Fruit fly (Drosophila melanogaster) whole organism, wandering third instar larva: ENCODE results near the gene Neu2.

ENCODE experiments used
- Abd-B ChIP-seq: fragments of >200 bp; optimal IDR thresholded peaks from 2 replicates; lab custom pipeline; 2017; ENCODE audit warnings: missing biosample characterization, missing genetic modification characterization
- CG32264 ChIP-seq: fragments of 200-800 bp; sonication (Bioruptor generic); optimal IDR thresholded peaks from 2 replicates; lab custom pipeline; 2016; ENCODE audit warnings: missing biosample characterization, missing genetic modification characterization
- Dfd ChIP-seq: fragments of >200 bp; optimal IDR thresholded peaks from 2 replicates; lab custom pipeline; 2017; ENCODE audit warnings: missing biosample characterization, missing genetic modification characterization
- Dif ChIP-seq: fragments of 200-275, 200-300 bp; sonication (Bioruptor generic); optimal IDR thresholded peaks from 2 replicates; lab custom pipeline; 2018; ENCODE audit warnings: missing biosample characterization, missing genetic modification characterization; ENCODE audit not compliant: partially characterized antibody
- HLH106 ChIP-seq: fragments of 200-800 bp; optimal IDR thresholded peaks from 3 replicates; lab custom pipeline; 2019; ENCODE audit warnings: missing biosample characterization, mild to moderate bottlenecking, missing genetic modification characterization, moderate library complexity
- Hnf4 ChIP-seq: fragments of 200-800 bp; sonication (Bioruptor generic); optimal IDR thresholded peaks from 2 replicates; lab custom pipeline; 2016; ENCODE audit warnings: missing biosample characterization, mild to moderate bottlenecking, missing genetic modification characterization
- Hr78 ChIP-seq: fragments of >200 bp; optimal IDR thresholded peaks from 2 replicates; lab custom pipeline; 2017; ENCODE audit warnings: missing biosample characterization, missing genetic modification characterization
- Hr83 ChIP-seq: fragments of 200-300 bp; sonication (Bioruptor generic); optimal IDR thresholded peaks from 2 replicates; lab custom pipeline; 2016; ENCODE audit warnings: missing biosample characterization, mild to moderate bottlenecking, missing genetic modification characterization, moderate library complexity; ENCODE audit not compliant: poor library complexity, severe bottlenecking
- Jra ChIP-seq: sonication (Bioruptor generic); optimal IDR thresholded peaks from 2 replicates; lab custom pipeline; 2016; ENCODE audit warnings: missing biosample characterization, missing genetic modification characterization
- Mio ChIP-seq: sonication (Bioruptor generic); optimal IDR thresholded peaks from 2 replicates; lab custom pipeline; 2016; ENCODE audit warnings: missing biosample characterization, missing genetic modification characterization
- Myc ChIP-seq: fragments of >200 bp; optimal IDR thresholded peaks from 2 replicates; lab custom pipeline; 2017
- OdsH ChIP-seq: fragments of 200-800 bp; sonication (Bioruptor generic); optimal IDR thresholded peaks from 2 replicates; lab custom pipeline; 2016; ENCODE audit warnings: missing biosample characterization, mild to moderate bottlenecking, missing genetic modification characterization
- Rel ChIP-seq, 2 experiments: fragments of 200-800 bp; sonication (Bioruptor generic) in 1 of 2; optimal IDR thresholded peaks; 2 replicates in 1 of 2; 3 replicates in 1 of 2; lab custom pipeline; 2016 to 2019; ENCODE audit warnings: mild to moderate bottlenecking in 2 of 2, missing biosample characterization in 2 of 2, missing genetic modification characterization in 2 of 2, moderate library complexity in 1 of 2
- Sp1 ChIP-seq: fragments of 200-800 bp; sonication (Bioruptor generic); optimal IDR thresholded peaks from 3 replicates; lab custom pipeline; 2019; ENCODE audit warnings: missing biosample characterization, mild to moderate bottlenecking, missing genetic modification characterization, moderate library complexity
- Vsx2 ChIP-seq: fragments of 200-300, 225-300 bp; sonication (Bioruptor generic); optimal IDR thresholded peaks from 2 replicates; lab custom pipeline; 2018; ENCODE audit warnings: missing biosample characterization, missing genetic modification characterization; ENCODE audit not compliant: partially characterized antibody
- br ChIP-seq: fragments of 200-800 bp; sonication (Bioruptor generic); optimal IDR thresholded peaks from 2 replicates; lab custom pipeline; 2016; ENCODE audit warnings: missing biosample characterization, missing genetic modification characterization
- brk ChIP-seq: fragments of 200-800 bp; sonication (Bioruptor generic); optimal IDR thresholded peaks from 2 replicates; lab custom pipeline; 2016; ENCODE audit warnings: missing biosample characterization, mild to moderate bottlenecking, missing genetic modification characterization
- dmrt93B ChIP-seq: fragments of 200-800 bp; sonication (Bioruptor generic); optimal IDR thresholded peaks from 2 replicates; lab custom pipeline; 2018; ENCODE audit warnings: missing biosample characterization, mild to moderate bottlenecking, missing genetic modification characterization
- dsf ChIP-seq: sonication (Bioruptor generic); optimal IDR thresholded peaks from 2 replicates; lab custom pipeline; 2016; ENCODE audit warnings: missing biosample characterization, missing genetic modification characterization, borderline replicate concordance
- ey ChIP-seq: fragments of 200-800 bp; sonication (Bioruptor generic); optimal IDR thresholded peaks from 2 replicates; lab custom pipeline; 2016; ENCODE audit warnings: missing biosample characterization, missing genetic modification characterization
- foxo ChIP-seq, 2 experiments: fragments of 200-800 bp; sonication (Bioruptor generic); optimal IDR thresholded peaks; 2 replicates in 1 of 2; 3 replicates in 1 of 2; lab custom pipeline; 2016 to 2017; ENCODE audit warnings: missing biosample characterization in 2 of 2, missing genetic modification characterization in 2 of 2
- h ChIP-seq: fragments of 200-800 bp; sonication (Bioruptor generic); optimal IDR thresholded peaks from 3 replicates; lab custom pipeline; 2016; ENCODE audit warnings: missing biosample characterization, mild to moderate bottlenecking, missing genetic modification characterization
- jim ChIP-seq: fragments of 175-275, 200-325 bp; sonication (Bioruptor generic); optimal IDR thresholded peaks from 2 replicates; lab custom pipeline; 2016; ENCODE audit warnings: missing biosample characterization, mild to moderate bottlenecking, missing genetic modification characterization
- lola ChIP-seq: fragments of >200 bp; optimal IDR thresholded peaks from 2 replicates; lab custom pipeline; 2017; ENCODE audit warnings: missing biosample characterization, missing genetic modification characterization
- pan ChIP-seq: fragments of >200 bp; optimal IDR thresholded peaks from 2 replicates; lab custom pipeline; 2017
- psq ChIP-seq: fragments of 200-800 bp; sonication (Bioruptor generic); optimal IDR thresholded peaks from 3 replicates; lab custom pipeline; 2017; ENCODE audit warnings: missing biosample characterization, mild to moderate bottlenecking, missing genetic modification characterization, moderate library complexity
- rgr ChIP-seq: fragments of 200-800 bp; sonication (Bioruptor generic); optimal IDR thresholded peaks from 3 replicates; lab custom pipeline; 2016; ENCODE audit warnings: missing biosample characterization, mild to moderate bottlenecking, missing genetic modification characterization
- sv ChIP-seq: fragments of 200-800 bp; sonication (Bioruptor generic); optimal IDR thresholded peaks from 3 replicates; lab custom pipeline; 2016; ENCODE audit warnings: missing biosample characterization, missing genetic modification characterization
- usp ChIP-seq: fragments of >200 bp; optimal IDR thresholded peaks from 2 replicates; lab custom pipeline; 2017; ENCODE audit warnings: missing biosample characterization, missing genetic modification characterization
- woc ChIP-seq: sonication (Bioruptor generic); optimal IDR thresholded peaks from 2 replicates; lab custom pipeline; 2016; ENCODE audit warnings: missing biosample characterization, mild to moderate bottlenecking, missing genetic modification characterization

Neu2 gene

DNA sequence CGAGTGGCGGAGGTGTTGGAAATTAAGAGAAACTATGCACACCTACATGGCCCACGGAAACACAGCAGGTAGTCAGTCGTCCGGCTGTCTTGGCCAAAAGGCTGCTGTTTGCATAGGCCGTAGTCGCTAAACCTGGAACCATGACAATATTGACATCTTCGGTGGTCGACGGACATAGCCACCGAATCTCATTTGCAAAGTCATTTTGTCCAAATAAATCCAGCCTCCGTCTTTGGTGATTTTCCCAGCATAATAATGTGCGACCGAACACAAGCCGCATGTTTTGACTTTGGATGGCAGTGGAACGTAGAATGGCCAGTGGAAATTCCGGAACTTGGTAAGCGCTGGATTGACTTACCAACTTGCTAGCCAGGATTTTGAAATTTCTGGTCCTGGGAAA, 41.0 kb downstream of the Neu2 start:
- TF ChIP-seq Mio (GFP tag; lab: Kevin White, UChicago) (no peak), Dif (no peak), Myc (lab: Kevin White, UChicago) (no peak), brk (no peak), jim (GFP tag; lab: Kevin White, UChicago) (no peak), dsf (no peak), Jra (no peak)
- TF ChIP-seq, all 38 proteins: peak for 0

DNA sequence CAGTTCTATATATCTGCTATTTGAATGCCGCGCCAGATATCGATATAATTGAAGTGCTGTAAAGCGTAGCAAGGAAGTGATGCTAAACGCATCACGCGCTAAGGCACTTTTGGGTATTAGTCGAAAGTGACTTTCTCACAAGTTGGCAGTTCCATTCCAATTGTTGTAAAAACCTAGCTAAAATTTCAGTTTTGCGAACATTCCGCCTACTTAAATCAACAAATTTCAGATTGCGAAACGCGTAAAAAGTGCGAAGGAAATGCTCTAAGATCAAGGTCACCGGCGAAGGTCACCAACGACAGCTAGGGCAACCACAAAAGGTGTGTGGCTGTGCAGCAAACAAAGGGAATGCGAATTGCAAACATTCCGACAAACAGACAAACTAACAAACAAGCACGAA, 44.7 kb downstream of the Neu2 start, which contains the start of gene Syx7:
Syx7 (plus strand) TSS at position 131 of the 400 bp plus-strand sequence.
- TF ChIP-seq rgr (GFP tag; lab: Kevin White, UChicago) = peak; percentile 36
- peak; percentile 35 for TF ChIP-seq Hnf4 (GFP tag; lab: Kevin White, UChicago)
- no peak for TF ChIP-seq HLH106 (tag; lab: Kevin White, UChicago)
- peak; percentile 28 for TF ChIP-seq Myc (lab: Kevin White, UChicago)
- TF ChIP-seq Rel (GFP tag; optimal IDR thresholded peaks at IDR 0.05; lab: Kevin White, UChicago) = no peak
- TF ChIP-seq Rel (tag; optimal IDR thresholded peaks at IDR 0.05; lab: Kevin White, UChicago) = peak; percentile 61
- TF ChIP-seq sv (GFP tag; lab: Kevin White, UChicago) = no peak
- TF ChIP-seq ey (GFP tag; lab: Kevin White, UChicago) = peak; percentile 7
- peak; percentile 40 for TF ChIP-seq Hr83 (GFP tag; lab: Kevin White, UChicago)
- peak; percentile 44 for TF ChIP-seq h (GFP tag; lab: Kevin White, UChicago)

DNA sequence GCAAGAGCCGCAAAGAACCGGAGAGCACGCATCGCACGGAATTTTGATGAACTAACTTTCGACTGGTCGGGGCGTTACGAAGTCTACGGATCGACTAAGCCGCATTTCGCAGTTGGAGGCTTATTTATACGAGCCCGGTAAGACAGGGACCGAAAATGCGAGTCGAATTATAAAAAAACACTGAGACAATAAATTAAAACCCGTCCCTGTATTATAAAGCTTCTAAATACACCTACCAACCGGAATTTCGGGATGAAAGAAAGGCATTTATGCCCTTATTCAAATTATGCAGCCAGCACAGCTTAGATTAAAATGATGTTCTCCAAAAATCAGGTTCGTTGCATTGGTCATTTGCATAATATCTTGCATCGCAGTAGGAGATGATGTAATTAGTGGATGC, 45.7 kb downstream of the Neu2 start, which contains the start of gene Alp1:
Alp1 (minus strand) TSS at position 101 of the 400 bp plus-strand sequence.
- TF ChIP-seq usp (GFP tag; lab: Kevin White, UChicago) (no peak), Dfd (GFP tag; lab: Kevin White, UChicago) (no peak), psq (GFP tag; lab: Kevin White, UChicago) (no peak), Hnf4 (GFP tag; lab: Kevin White, UChicago) (no peak), lola (GFP tag; lab: Kevin White, UChicago) (no peak), rgr (GFP tag; lab: Kevin White, UChicago) (no peak), Dif (no peak), Hr83 (GFP tag; lab: Kevin White, UChicago) (no peak), dsf (no peak), OdsH (no peak), Hr78 (GFP tag; lab: Kevin White, UChicago) (no peak), br (no peak), Vsx2 (no peak), Rel (GFP tag; optimal IDR thresholded peaks at IDR 0.05; lab: Kevin White, UChicago) (no peak), Rel (tag; optimal IDR thresholded peaks at IDR 0.05; lab: Kevin White, UChicago) (no peak), Sp1 (GFP tag; lab: Kevin White, UChicago) (no peak), CG32264 (GFP tag; lab: Kevin White, UChicago) (no peak), foxo (GFP tag; optimal IDR thresholded peaks at IDR 0.05; lab: Kevin White, UChicago) (no peak)

DNA sequence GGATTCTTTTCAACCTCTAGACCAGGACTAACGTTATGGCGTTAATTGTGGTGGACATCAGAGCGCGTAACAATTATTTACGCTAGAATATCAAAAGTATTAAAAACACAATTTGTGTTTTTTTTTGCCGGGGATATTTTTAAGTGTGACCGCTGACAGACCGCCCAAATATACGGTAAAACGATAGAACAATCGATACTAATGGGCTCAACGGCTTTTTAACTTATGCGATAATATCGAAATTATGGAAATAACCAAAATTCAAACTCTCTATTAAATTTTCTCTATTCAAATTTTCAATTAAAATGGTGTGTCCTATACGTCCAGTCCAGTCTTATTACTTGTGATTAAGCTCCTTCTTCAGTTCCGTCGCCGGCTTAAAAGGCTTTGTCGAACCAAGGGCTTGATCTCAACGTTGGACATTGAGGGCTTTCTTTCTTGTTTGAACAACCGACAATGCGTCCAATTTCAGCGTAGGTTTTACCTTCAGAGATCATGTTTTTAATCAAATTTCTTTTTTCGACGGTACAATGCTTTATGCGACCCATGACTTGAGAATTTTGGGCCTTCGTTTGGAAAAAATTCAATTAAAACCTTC, 49.1 kb downstream of the Neu2 start, which contains the start of gene CG5664:
CG5664 (minus strand) TSS at position 148 of the 598 bp plus-strand sequence.
- TF ChIP-seq Dif (no peak), Rel (GFP tag; optimal IDR thresholded peaks at IDR 0.05; lab: Kevin White, UChicago) (no peak), Rel (tag; optimal IDR thresholded peaks at IDR 0.05; lab: Kevin White, UChicago) (peak; percentile 94), CG32264 (GFP tag; lab: Kevin White, UChicago) (no peak), ey (GFP tag; lab: Kevin White, UChicago) (no peak), Abd-B (no peak), Myc (lab: Kevin White, UChicago) (no peak), br (no peak), pan (no peak), Hr78 (GFP tag; lab: Kevin White, UChicago) (no peak), lola (GFP tag; lab: Kevin White, UChicago) (no peak), brk (peak; percentile 3), woc (no peak), usp (GFP tag; lab: Kevin White, UChicago) (no peak)
- TF ChIP-seq, all 38 proteins: peak for 2

DNA sequence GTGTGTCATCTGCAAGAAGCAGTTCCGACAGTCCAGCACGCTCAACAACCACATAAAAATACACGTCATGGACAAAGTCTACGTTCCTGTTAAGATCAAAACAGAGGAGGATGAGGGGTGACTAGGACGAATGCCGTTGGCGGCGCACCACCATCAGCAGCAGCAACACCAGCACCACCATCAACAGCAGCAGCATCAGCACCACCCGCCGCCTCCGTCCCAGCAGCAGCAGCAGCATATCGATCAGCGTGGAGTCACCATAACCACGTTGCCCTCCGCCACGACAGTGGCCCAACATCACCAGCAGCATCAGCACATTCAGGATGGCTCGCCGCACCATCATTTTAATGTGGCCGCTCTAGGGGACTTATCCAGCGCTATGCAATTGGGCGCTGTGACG, 54.3 kb downstream of the Neu2 start:
- TF ChIP-seq dmrt93B (GFP tag; lab: Kevin White, UChicago) = no peak
- TF ChIP-seq Dfd (GFP tag; lab: Kevin White, UChicago) = peak; percentile 91
- no peak for TF ChIP-seq dsf
